Worm (Caenorhabditis elegans) whole organism, L1 larva: ENCODE results near the gene F56C9.6.

Experiments
- C16A3.4 ChIP-seq: fragments of 150-350 bp; optimal IDR thresholded peaks from 2 replicates; lab custom pipeline; 2014; ENCODE audit warnings: missing biosample characterization, missing genetic modification characterization
- C34B4.2 ChIP-seq: sonication (generic microtip); optimal IDR thresholded peaks from 2 replicates; lab custom pipeline; 2017; ENCODE audit warnings: mild to moderate bottlenecking, missing genetic modification characterization, missing compliant biosample characterization
- aha-1 ChIP-seq: fragments of 150-350 bp; optimal IDR thresholded peaks from 2 replicates; lab custom pipeline; 2014; ENCODE audit warnings: missing biosample characterization, missing genetic modification characterization
- alr-1 ChIP-seq: fragments of 200-800 bp; sonication (Bioruptor generic); optimal IDR thresholded peaks from 2 replicates; lab custom pipeline; 2018; ENCODE audit warnings: borderline replicate concordance, mild to moderate bottlenecking, missing genetic modification characterization, missing compliant biosample characterization
- aly-2 ChIP-seq: fragments of 150-350 bp; optimal IDR thresholded peaks from 2 replicates; lab custom pipeline; 2014; ENCODE audit warnings: missing biosample characterization, missing genetic modification characterization
- ama-1 ChIP-seq: fragments of 150-350 bp; optimal IDR thresholded peaks from 2 replicates; lab custom pipeline; 2014
- blmp-1 ChIP-seq: fragments of 150-350 bp; optimal IDR thresholded peaks from 2 replicates; lab custom pipeline; 2014; ENCODE audit warnings: missing biosample characterization, missing genetic modification characterization
- ceh-8 ChIP-seq: fragments of 200-800 bp; sonication (Bioruptor generic); optimal IDR thresholded peaks from 2 replicates; lab custom pipeline; 2018; ENCODE audit warnings: mild to moderate bottlenecking, missing genetic modification characterization, moderate library complexity, missing compliant biosample characterization
- dpl-1 ChIP-seq, 3 experiments: fragments of 150-350 bp in 2 of 3; sonication (generic microtip) in 1 of 3; optimal IDR thresholded peaks; 2 replicates each; lab custom pipeline; 2014 to 2017; ENCODE audit warnings: missing biosample characterization in 3 of 3, missing genetic modification characterization in 3 of 3, missing genetic modification reagents in 3 of 3
- dsc-1 ChIP-seq: sonication (generic microtip); optimal IDR thresholded peaks from 2 replicates; lab custom pipeline; 2016; ENCODE audit warnings: mild to moderate bottlenecking, missing genetic modification characterization, missing compliant biosample characterization
- efl-1 ChIP-seq, 4 experiments: fragments of 150-350 bp; optimal IDR thresholded peaks in 3 of 4; peaks in 1 of 4; 1 replicate in 1 of 4; 2 replicates in 3 of 4; lab custom pipeline; 2014; ENCODE audit warnings: missing biosample characterization in 2 of 4, missing genetic modification characterization in 2 of 4, missing genetic modification reagents in 2 of 4
- efl-3 ChIP-seq: fragments of 200-800 bp; sonication (Bioruptor generic); optimal IDR thresholded peaks from 2 replicates; lab custom pipeline; 2018; ENCODE audit warnings: mild to moderate bottlenecking, missing genetic modification characterization, missing compliant biosample characterization
- egl-13 ChIP-seq: sonication (generic microtip); optimal IDR thresholded peaks from 2 replicates; lab custom pipeline; 2016; ENCODE audit warnings: missing genotype, missing genetic modification reagents, missing genetic modification characterization, missing compliant biosample characterization
- elt-2 ChIP-seq: sonication (generic microtip); optimal IDR thresholded peaks from 2 replicates; lab custom pipeline; 2016; ENCODE audit warnings: missing genetic modification characterization, mild to moderate bottlenecking, inconsistent platforms, missing compliant biosample characterization, missing genetic modification reagents
- ets-5 ChIP-seq: fragments of 200-800 bp; sonication (Bioruptor generic); IDR thresholded peaks from 2 replicates; pipeline ENCODE4 v1.3.6; 2022; ENCODE audit warnings: missing genetic modification characterization, missing compliant biosample characterization
- fkh-10 ChIP-seq: sonication (generic microtip); optimal IDR thresholded peaks from 2 replicates; lab custom pipeline; 2017; ENCODE audit warnings: missing biosample characterization, missing genetic modification reagents, missing genetic modification characterization
- fkh-8 ChIP-seq: sonication (generic microtip); optimal IDR thresholded peaks from 2 replicates; lab custom pipeline; 2016; ENCODE audit warnings: mild to moderate bottlenecking, missing genetic modification characterization, missing compliant biosample characterization
- fos-1 ChIP-seq: fragments of 150-350 bp; optimal IDR thresholded peaks from 2 replicates; lab custom pipeline; 2014; ENCODE audit warnings: missing biosample characterization, missing genetic modification characterization
- hlh-4 ChIP-seq: sonication (generic microtip); optimal IDR thresholded peaks from 2 replicates; lab custom pipeline; 2016; ENCODE audit warnings: mild to moderate bottlenecking, missing genetic modification characterization, missing compliant biosample characterization
- irx-1 ChIP-seq: sonication (generic microtip); optimal IDR thresholded peaks from 2 replicates; lab custom pipeline; 2016; ENCODE audit warnings: missing genetic modification characterization, missing compliant biosample characterization
- isw-1 ChIP-seq: fragments of 200-800 bp; sonication (Bioruptor generic); IDR thresholded peaks from 2 replicates; pipeline ENCODE4 v1.3.6; 2022; ENCODE audit warnings: missing genetic modification characterization, missing compliant biosample characterization
- lin-15B ChIP-seq: fragments of 150-350 bp; sonication (generic microtip); optimal IDR thresholded peaks from 3 replicates; lab custom pipeline; 2014; ENCODE audit warnings: missing biosample characterization, missing genetic modification characterization
- lin-35 ChIP-seq, 2 experiments: fragments of 150-350 bp; optimal IDR thresholded peaks; 2 replicates each; lab custom pipeline; 2014; ENCODE audit warnings: missing biosample characterization in 2 of 2, missing genetic modification characterization in 2 of 2, missing genetic modification reagents in 2 of 2
- lir-3 ChIP-seq: sonication (generic microtip); optimal IDR thresholded peaks from 2 replicates; lab custom pipeline; 2016; ENCODE audit warnings: mild to moderate bottlenecking, missing genetic modification characterization, moderate library complexity, missing compliant biosample characterization; ENCODE audit not compliant: poor library complexity
- lsy-2 ChIP-seq, 2 experiments: fragments of 150-350 bp; optimal IDR thresholded peaks; 2 replicates each; lab custom pipeline; 2014; ENCODE audit warnings: missing biosample characterization in 2 of 2, missing genetic modification characterization in 2 of 2
- mab-9 ChIP-seq: fragments of 200-800 bp; sonication (Bioruptor generic); IDR thresholded peaks from 2 replicates; pipeline ENCODE4 v1.3.6; 2022; ENCODE audit warnings: missing genetic modification reagents, missing genetic modification characterization, missing compliant biosample characterization
- mef-2 ChIP-seq: fragments of 150-350 bp; optimal IDR thresholded peaks from 2 replicates; lab custom pipeline; 2014; ENCODE audit warnings: missing biosample characterization, missing genetic modification characterization
- mep-1 ChIP-seq: fragments of 150-350 bp; optimal IDR thresholded peaks from 2 replicates; lab custom pipeline; 2014; ENCODE audit warnings: missing biosample characterization, missing genetic modification characterization
- nhr-11 ChIP-seq: fragments of 150-350 bp; optimal IDR thresholded peaks from 2 replicates; lab custom pipeline; 2014; ENCODE audit warnings: missing biosample characterization, missing genetic modification characterization
- nhr-237 ChIP-seq: fragments of 150-350 bp; optimal IDR thresholded peaks from 2 replicates; lab custom pipeline; 2014; ENCODE audit warnings: missing biosample characterization, missing genetic modification characterization
- nhr-71 ChIP-seq: sonication (generic microtip); optimal IDR thresholded peaks from 2 replicates; lab custom pipeline; 2016; ENCODE audit warnings: mild to moderate bottlenecking, missing genetic modification characterization, moderate library complexity, missing compliant biosample characterization
- nhr-84 ChIP-seq: sonication (generic microtip); optimal IDR thresholded peaks from 2 replicates; lab custom pipeline; 2017; ENCODE audit warnings: missing biosample characterization, missing genetic modification characterization
- nhr-90 ChIP-seq: sonication (generic microtip); optimal IDR thresholded peaks from 2 replicates; lab custom pipeline; 2016; ENCODE audit warnings: mild to moderate bottlenecking, missing genetic modification characterization, missing compliant biosample characterization; ENCODE audit not compliant: poor library complexity
- pag-3 ChIP-seq: sonication (generic microtip); optimal IDR thresholded peaks from 2 replicates; lab custom pipeline; 2017; ENCODE audit warnings: missing genetic modification characterization, mild to moderate bottlenecking, missing compliant biosample characterization, antibody characterized with exemption, borderline replicate concordance; ENCODE audit not compliant: insufficient read depth
- pax-3 ChIP-seq: fragments of 200-800 bp; sonication (Bioruptor generic); optimal IDR thresholded peaks from 2 replicates; lab custom pipeline; 2018; ENCODE audit warnings: mild to moderate bottlenecking, missing genetic modification characterization, moderate library complexity, missing compliant biosample characterization
- sox-4 ChIP-seq: sonication (generic microtip); optimal IDR thresholded peaks from 2 replicates; lab custom pipeline; 2016; ENCODE audit warnings: missing genetic modification characterization, missing compliant biosample characterization
- sptf-1 ChIP-seq: fragments of 150-350 bp; optimal IDR thresholded peaks from 2 replicates; lab custom pipeline; 2014; ENCODE audit warnings: missing biosample characterization, missing genetic modification characterization
- swsn-7 ChIP-seq: sonication (generic microtip); optimal IDR thresholded peaks from 2 replicates; lab custom pipeline; 2016; ENCODE audit warnings: missing genetic modification characterization, missing compliant biosample characterization
- tbx-2 ChIP-seq: sonication (generic microtip); optimal IDR thresholded peaks from 2 replicates; lab custom pipeline; 2016; ENCODE audit warnings: missing genetic modification characterization, missing compliant biosample characterization
- tlp-1 ChIP-seq: fragments of 150-350 bp; optimal IDR thresholded peaks from 2 replicates; lab custom pipeline; 2014; ENCODE audit warnings: missing biosample characterization, missing genetic modification characterization
- unc-86 ChIP-seq: sonication (generic microtip); optimal IDR thresholded peaks from 2 replicates; lab custom pipeline; 2016; ENCODE audit warnings: missing genetic modification characterization, missing compliant biosample characterization
- unc-98 ChIP-seq: fragments of 200-800 bp; sonication (Bioruptor generic); IDR thresholded peaks from 2 replicates; pipeline ENCODE4 v1.3.6; 2022; ENCODE audit warnings: missing genetic modification characterization, missing compliant biosample characterization
- vab-15 ChIP-seq: sonication (generic microtip); optimal IDR thresholded peaks from 2 replicates; lab custom pipeline; 2017; ENCODE audit warnings: missing genotype, mild to moderate bottlenecking, missing genetic modification characterization, missing compliant biosample characterization
- zag-1 ChIP-seq: fragments of 150-350 bp; optimal IDR thresholded peaks from 2 replicates; lab custom pipeline; 2014; ENCODE audit warnings: missing biosample characterization, missing genetic modification characterization
- zip-4 ChIP-seq: fragments of 200-800 bp; sonication (Bioruptor generic); optimal IDR thresholded peaks from 2 replicates; lab custom pipeline; 2018; ENCODE audit warnings: mild to moderate bottlenecking, missing genetic modification characterization, moderate library complexity, missing compliant biosample characterization
- ztf-11 ChIP-seq, 2 experiments: sonication (generic microtip); optimal IDR thresholded peaks; 2 replicates each; lab custom pipeline; 2016 to 2017; ENCODE audit warnings: missing genetic modification characterization in 2 of 2, missing biosample characterization in 1 of 2, missing compliant biosample characterization in 1 of 2
- ztf-4 ChIP-seq: fragments of 150-350 bp; optimal IDR thresholded peaks from 2 replicates; lab custom pipeline; 2014; ENCODE audit warnings: missing biosample characterization, missing genetic modification characterization

F56C9.6 gene

DNA sequence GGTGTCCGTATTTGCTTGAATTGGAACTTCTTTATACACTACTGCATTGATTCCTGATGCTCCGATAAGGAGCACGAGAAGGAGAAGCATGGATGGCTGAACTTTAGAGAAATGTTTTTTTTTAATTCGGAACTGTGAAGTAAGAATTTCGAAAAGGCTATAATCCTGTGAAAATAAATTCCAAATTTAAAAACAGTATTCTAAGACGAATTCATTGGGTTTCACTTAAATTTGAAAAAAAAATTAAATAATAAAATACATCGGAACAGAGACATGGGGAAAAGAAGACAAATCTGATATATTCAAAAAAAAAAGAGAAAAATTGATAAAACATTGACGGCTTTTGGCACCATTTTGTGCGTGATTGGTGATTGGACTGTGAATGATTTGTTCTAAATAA lies 24.8 kb downstream of the F56C9.6 start, which contains the start of gene pho-5:
Gene pho-5, minus strand, starts transcription at position 101 of the 400 bp plus-strand sequence.
- no peak for TF ChIP-seq ztf-4

DNA sequence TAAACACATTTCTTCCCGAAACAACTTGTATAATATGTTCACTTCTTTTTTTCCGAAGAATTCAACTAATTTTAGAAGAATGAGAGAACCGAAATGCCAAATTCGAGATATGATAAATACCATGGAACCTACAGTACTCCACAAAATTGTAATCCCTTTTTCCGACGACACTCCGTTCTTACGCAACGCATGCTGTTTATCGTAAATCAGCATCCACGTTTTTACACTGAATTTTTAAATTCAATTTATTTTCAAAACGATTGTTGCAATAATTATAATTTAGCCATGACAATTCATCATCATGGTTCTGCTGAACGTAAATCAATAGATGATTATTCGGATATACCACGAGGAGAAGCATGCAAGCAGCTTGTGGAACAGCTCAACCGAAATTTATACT lies 29.4 kb downstream of the F56C9.6 start, which contains the start of gene B0361.3:
Gene B0361.3, plus strand, starts transcription at position 284 of the 400 bp plus-strand sequence.
- TF ChIP-seq dpl-1 (GFP tag; optimal IDR thresholded peaks at IDR 0.05; lab: Kevin White, UChicago) (peak in 1 of 3 experiments; percentile 26), nhr-90 (tag; lab: Kevin White, UChicago) (no peak), unc-98 (GFP tag; lab: Robert Waterston, UW) (no peak), ama-1 (lab: Kevin White, UChicago) (no peak), fkh-10 (GFP tag; lab: Kevin White, UChicago) (no peak), efl-1 (optimal IDR thresholded peaks at IDR 0.05; lab: Kevin White, UChicago) (peak in 1 of 2 experiments; percentile 29), efl-1 (GFP tag; optimal IDR thresholded peaks at IDR 0.05 in 1 of 2; lab: Kevin White, UChicago) (no peak), C16A3.4 (no peak), ztf-11 (tag; optimal IDR thresholded peaks at IDR 0.05; lab: Kevin White, UChicago) (no peak), sptf-1 (tag; lab: Kevin White, UChicago) (no peak), aly-2 (no peak), pag-3 (tag; lab: Kevin White, UChicago) (no peak), elt-2 (tag; lab: Kevin White, UChicago) (no peak), lin-15B (tag; lab: Kevin White, UChicago) (no peak), lsy-2 (tag; optimal IDR thresholded peaks at IDR 0.05; lab: Kevin White, UChicago) (peak in 1 of 2 experiments; percentile 77), C34B4.2 (no peak), alr-1 (tag; lab: Kevin White, UChicago) (no peak), aha-1 (tag; lab: Kevin White, UChicago) (no peak), hlh-4 (tag; lab: Kevin White, UChicago) (no peak), unc-86 (tag; lab: Kevin White, UChicago) (no peak), mep-1 (tag; lab: Kevin White, UChicago) (no peak), zip-4 (GFP tag; lab: Kevin White, UChicago) (no peak), tbx-2 (tag; lab: Kevin White, UChicago) (no peak), efl-3 (GFP tag; lab: Kevin White, UChicago) (no peak), dsc-1 (tag; lab: Kevin White, UChicago) (no peak), tlp-1 (tag; lab: Kevin White, UChicago) (no peak), egl-13 (tag; lab: Kevin White, UChicago) (no peak), lin-35 (GFP tag; optimal IDR thresholded peaks at IDR 0.05; lab: Kevin White, UChicago) (peak in 1 of 2 experiments; percentile 46), blmp-1 (tag; lab: Kevin White, UChicago) (peak; percentile 5), pax-3 (tag; lab: Kevin White, UChicago) (no peak)

DNA sequence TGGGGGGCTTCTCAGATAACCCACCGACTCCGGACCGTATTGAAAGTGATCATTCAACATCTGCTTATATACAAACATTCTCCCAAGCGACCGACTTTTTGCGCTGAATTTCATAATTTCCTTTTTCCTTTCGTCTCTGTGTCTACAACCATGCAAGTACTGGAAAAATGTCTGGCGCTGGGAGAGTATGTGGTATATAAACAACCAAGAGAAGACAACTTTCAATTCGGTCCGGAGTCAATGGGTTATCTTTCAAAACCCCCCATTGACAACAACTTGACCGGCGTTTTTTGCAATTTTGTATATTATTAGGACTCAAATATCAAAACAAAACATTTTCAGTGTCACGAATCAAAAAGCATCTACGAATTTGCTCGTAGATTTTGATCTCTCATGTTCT lies 32.1 kb downstream of the F56C9.6 start:
- TF ChIP-seq mab-9 (GFP tag; lab: Robert Waterston, UW), result no peak
- TF ChIP-seq irx-1, result peak; percentile 43
- TF ChIP-seq fkh-10 (GFP tag; lab: Kevin White, UChicago), result no peak
- TF ChIP-seq dsc-1 (tag; lab: Kevin White, UChicago), result peak; percentile 3
- TF ChIP-seq hlh-4 (tag; lab: Kevin White, UChicago), result no peak
- TF ChIP-seq lir-3, result no peak
- no peak for TF ChIP-seq nhr-84
- TF ChIP-seq zag-1, result no peak
- peak; percentile 2 for TF ChIP-seq tbx-2 (tag; lab: Kevin White, UChicago)
- TF ChIP-seq ceh-8 (GFP tag; lab: Kevin White, UChicago), result peak; percentile 7
- no peak for TF ChIP-seq nhr-11 (tag; lab: Kevin White, UChicago)
- no peak for TF ChIP-seq tlp-1 (tag; lab: Kevin White, UChicago)
- TF ChIP-seq vab-15, result no peak
- no peak for TF ChIP-seq C34B4.2
- TF ChIP-seq fkh-8 (tag; lab: Kevin White, UChicago), result peak; percentile 65
- TF ChIP-seq nhr-237 (tag; lab: Kevin White, UChicago), result no peak
- peak; percentile 64 for TF ChIP-seq fos-1
- peak; percentile 38 for TF ChIP-seq isw-1
- peak; percentile 73 for TF ChIP-seq nhr-71
- TF ChIP-seq lin-15B (tag; lab: Kevin White, UChicago), result no peak
- TF ChIP-seq swsn-7 (tag; lab: Kevin White, UChicago), result peak; percentile 72
- no peak for TF ChIP-seq unc-98 (GFP tag; lab: Robert Waterston, UW)
- no peak for TF ChIP-seq ets-5
- TF ChIP-seq mef-2, result no peak
- TF ChIP-seq mep-1 (tag; lab: Kevin White, UChicago), result peak; percentile 26
- no peak for TF ChIP-seq ztf-4
- TF ChIP-seq sox-4 (tag; lab: Kevin White, UChicago), result peak; percentile 11
- TF ChIP-seq egl-13 (tag; lab: Kevin White, UChicago), result no peak
